Worm (Caenorhabditis elegans) whole organism, midembryonic: ENCODE data around the gene C06B3.7.

ENCODE experiments used
- cog-1 ChIP-seq: sonication (generic microtip); optimal IDR thresholded peaks from 2 replicates; lab custom pipeline; 2016; ENCODE audit warnings: missing genetic modification characterization, missing compliant biosample characterization
- flt-1 ChIP-seq: fragments of 200-800 bp; sonication (Bioruptor generic); IDR thresholded peaks from 2 replicates; pipeline ENCODE4 v1.3.6; 2022; ENCODE audit warnings: missing genetic modification characterization, missing compliant biosample characterization
- klf-2 ChIP-seq: fragments of 200-800 bp; sonication (Bioruptor generic); conservative IDR thresholded peaks from 2 replicates; pipeline ENCODE4 v1.3.6; 2022; ENCODE audit warnings: missing genetic modification reagents, missing genetic modification characterization, missing compliant biosample characterization
- tab-1 ChIP-seq: fragments of 200-800 bp; sonication (Bioruptor generic); IDR thresholded peaks from 2 replicates; pipeline ENCODE4 v1.3.6; 2022; ENCODE audit warnings: missing genetic modification characterization, missing compliant biosample characterization
- ztf-29 ChIP-seq: fragments of 200-800 bp; sonication (Bioruptor generic); IDR thresholded peaks from 2 replicates; pipeline ENCODE4 v1.3.6; 2022; ENCODE audit warnings: missing genetic modification reagents, missing genetic modification characterization, missing compliant biosample characterization

- TF ChIP-seq ztf-29 (GFP tag; lab: Robert Waterston, UW) (no peak), klf-2 (no peak), flt-1 (GFP tag; lab: Robert Waterston, UW) (no peak), tab-1 (no peak), cog-1 (tag; lab: Kevin White, UChicago) (no peak)
These were observed 25.9 kb downstream of the C06B3.7 start for ce11 chrV:13935423-13935822.
